Fruit fly (Drosophila melanogaster) whole organism, embryonic: ENCODE data around the gene dnc.

Experiments
- CG34376 ChIP-seq: fragments of 200-800 bp; sonication (Bioruptor generic); optimal IDR thresholded peaks from 2 replicates; lab custom pipeline; 2018; ENCODE audit warnings: missing biosample characterization, mild to moderate bottlenecking, missing genetic modification characterization
- az2 ChIP-seq: fragments of 200-800 bp; sonication (Bioruptor generic); optimal IDR thresholded peaks from 3 replicates; lab custom pipeline; 2016; ENCODE audit warnings: missing biosample characterization, missing genetic modification characterization
- nau ChIP-seq: fragments of 200-800 bp; sonication (Bioruptor generic); optimal IDR thresholded peaks from 3 replicates; lab custom pipeline; 2017; ENCODE audit warnings: missing biosample characterization, mild to moderate bottlenecking, missing genetic modification characterization, missing genetic modification reagents
- sd ChIP-seq: fragments of 200-800 bp; sonication (Bioruptor generic); optimal IDR thresholded peaks from 3 replicates; lab custom pipeline; 2018; ENCODE audit warnings: missing biosample characterization, mild to moderate bottlenecking, missing genetic modification characterization, moderate library complexity

- no peak for TF ChIP-seq nau (GFP tag; lab: Kevin White, UChicago)
- no peak for TF ChIP-seq az2
- TF ChIP-seq CG34376 (GFP tag; lab: Kevin White, UChicago), result no peak
- no peak for TF ChIP-seq sd (tag; lab: Kevin White, UChicago)
These were observed 67.9 kb downstream of the dnc start, which contains the start of gene ng4 for dm6 chrX:3244120-3244519.
